Worm (Caenorhabditis elegans) whole organism, L2 larva: ENCODE measurements around the gene C02D5.2.

Experiments
- C34F6.9 ChIP-seq: fragments of 150-350 bp; optimal IDR thresholded peaks from 2 replicates; lab custom pipeline; 2014; ENCODE audit warnings: missing biosample characterization, missing genetic modification characterization
- F13H6.1 ChIP-seq: sonication (generic microtip); optimal IDR thresholded peaks from 2 replicates; lab custom pipeline; 2016; ENCODE audit warnings: missing genetic modification characterization, missing compliant biosample characterization
- Y55F3AM.14 ChIP-seq: fragments of 200-800 bp; sonication (Bioruptor generic); optimal IDR thresholded peaks from 2 replicates; lab custom pipeline; 2018; ENCODE audit warnings: mild to moderate bottlenecking, missing genetic modification characterization, missing compliant biosample characterization
- alr-1 ChIP-seq: fragments of 150-350 bp; optimal IDR thresholded peaks from 2 replicates; lab custom pipeline; 2014; ENCODE audit warnings: missing biosample characterization, missing genetic modification characterization
- ama-1 ChIP-seq: fragments of 150-350 bp; optimal IDR thresholded peaks from 2 replicates; lab custom pipeline; 2018; ENCODE audit warnings: inconsistent platforms
- blmp-1 ChIP-seq: sonication (generic microtip); optimal IDR thresholded peaks from 2 replicates; lab custom pipeline; 2017; ENCODE audit warnings: missing genetic modification characterization, mild to moderate bottlenecking, missing compliant biosample characterization, antibody characterized with exemption, moderate library complexity; ENCODE audit not compliant: insufficient read depth
- ceh-82 ChIP-seq: fragments of 150-350 bp; optimal IDR thresholded peaks from 2 replicates; lab custom pipeline; 2014; ENCODE audit warnings: missing biosample characterization, missing genetic modification characterization
- dmd-4 ChIP-seq: sonication (generic microtip); optimal IDR thresholded peaks from 2 replicates; lab custom pipeline; 2017; ENCODE audit warnings: missing biosample characterization, missing genetic modification characterization
- egl-27 ChIP-seq: sonication (generic microtip); optimal IDR thresholded peaks from 3 replicates; lab custom pipeline; 2017; ENCODE audit warnings: missing biosample characterization, missing genetic modification reagents, missing genetic modification characterization
- elt-1 ChIP-seq: fragments of 150-350 bp; optimal IDR thresholded peaks from 2 replicates; lab custom pipeline; 2014; ENCODE audit warnings: missing biosample characterization, missing genetic modification characterization
- fos-1 ChIP-seq: fragments of 150-350 bp; optimal IDR thresholded peaks from 2 replicates; lab custom pipeline; 2014; ENCODE audit warnings: missing biosample characterization, missing genetic modification characterization
- gmeb-1 ChIP-seq: fragments of 150-350 bp; optimal IDR thresholded peaks from 2 replicates; lab custom pipeline; 2014; ENCODE audit warnings: missing biosample characterization, missing genetic modification characterization
- lin-11 ChIP-seq: fragments of 150-350 bp; sonication (generic microtip); optimal IDR thresholded peaks from 2 replicates; lab custom pipeline; 2014; ENCODE audit warnings: missing biosample characterization, missing genetic modification characterization, inconsistent platforms, mixed read lengths
- lin-13 ChIP-seq: fragments of 150-350 bp; optimal IDR thresholded peaks from 2 replicates; lab custom pipeline; 2014; ENCODE audit warnings: missing biosample characterization, missing genetic modification reagents, missing genetic modification characterization
- lin-39 ChIP-seq: fragments of 150-350 bp; optimal IDR thresholded peaks from 2 replicates; lab custom pipeline; 2014; ENCODE audit warnings: missing biosample characterization, missing genetic modification reagents, missing genetic modification characterization
- lsy-2 ChIP-seq, 2 experiments: fragments of 150-350 bp in 1 of 2; sonication (generic microtip) in 1 of 2; optimal IDR thresholded peaks; 2 replicates each; lab custom pipeline; 2014 to 2017; ENCODE audit warnings: missing biosample characterization in 2 of 2, missing genetic modification characterization in 2 of 2
- mbf-1 ChIP-seq: sonication (generic microtip); optimal IDR thresholded peaks from 2 replicates; lab custom pipeline; 2017; ENCODE audit warnings: missing biosample characterization, missing genetic modification characterization
- mdl-1 ChIP-seq, 2 experiments: fragments of 150-350 bp in 1 of 2; sonication (generic microtip) in 1 of 2; optimal IDR thresholded peaks; 2 replicates each; lab custom pipeline; 2017; ENCODE audit warnings: missing biosample characterization in 2 of 2, missing genetic modification characterization in 2 of 2
- nhr-10 ChIP-seq: sonication (generic microtip); optimal IDR thresholded peaks from 2 replicates; lab custom pipeline; 2017; ENCODE audit warnings: missing biosample characterization, missing genetic modification characterization
- nhr-129 ChIP-seq: fragments of 150-350 bp; optimal IDR thresholded peaks from 2 replicates; lab custom pipeline; 2014; ENCODE audit warnings: missing biosample characterization, missing genetic modification characterization
- nhr-23 ChIP-seq: fragments of 150-350 bp; optimal IDR thresholded peaks from 2 replicates; lab custom pipeline; 2014; ENCODE audit warnings: missing biosample characterization, missing genetic modification reagents, missing genetic modification characterization
- nhr-237 ChIP-seq: fragments of 150-350 bp; optimal IDR thresholded peaks from 2 replicates; lab custom pipeline; 2014; ENCODE audit warnings: missing biosample characterization, missing genetic modification characterization
- nhr-25 ChIP-seq: fragments of 150-350 bp; sonication (generic microtip); optimal IDR thresholded peaks from 3 replicates; lab custom pipeline; 2014; ENCODE audit warnings: missing biosample characterization, missing genetic modification characterization
- nhr-6 ChIP-seq: fragments of 150-350 bp; optimal IDR thresholded peaks from 2 replicates; lab custom pipeline; 2014; ENCODE audit warnings: missing biosample characterization, missing genetic modification characterization
- peb-1 ChIP-seq: fragments of 150-350 bp; optimal IDR thresholded peaks from 2 replicates; lab custom pipeline; 2014; ENCODE audit warnings: missing biosample characterization, missing genetic modification characterization
- sem-4 ChIP-seq: fragments of 150-350 bp; optimal IDR thresholded peaks from 2 replicates; lab custom pipeline; 2014; ENCODE audit warnings: missing biosample characterization, missing genetic modification reagents, missing genetic modification characterization
- sma-3 ChIP-seq: sonication (generic microtip); optimal IDR thresholded peaks from 2 replicates; lab custom pipeline; 2016; ENCODE audit warnings: missing genetic modification reagents, missing genetic modification characterization, missing compliant biosample characterization
- sma-9 ChIP-seq, 2 experiments: fragments of 150-350 bp in 1 of 2; sonication (generic microtip) in 1 of 2; optimal IDR thresholded peaks; 2 replicates each; lab custom pipeline; 2014 to 2016; ENCODE audit warnings: missing genetic modification characterization in 2 of 2, mild to moderate bottlenecking in 1 of 2, missing biosample characterization in 1 of 2, missing compliant biosample characterization in 1 of 2, missing genetic modification reagents in 1 of 2, moderate library complexity in 1 of 2
- snpc-4 ChIP-seq: fragments of 150-350 bp; optimal IDR thresholded peaks from 2 replicates; lab custom pipeline; 2014; ENCODE audit warnings: missing biosample characterization, missing genetic modification characterization
- unc-39 ChIP-seq: fragments of 150-350 bp; optimal IDR thresholded peaks from 2 replicates; lab custom pipeline; 2014; ENCODE audit warnings: missing biosample characterization, missing genetic modification characterization
- unc-55 ChIP-seq: fragments of 150-350 bp; sonication (generic microtip); optimal IDR thresholded peaks from 3 replicates; lab custom pipeline; 2014; ENCODE audit warnings: missing biosample characterization, missing genetic modification reagents, missing genetic modification characterization
- unc-62 ChIP-seq: fragments of 150-350 bp; optimal IDR thresholded peaks from 2 replicates; lab custom pipeline; 2014; ENCODE audit warnings: missing biosample characterization, missing genetic modification reagents, missing genetic modification characterization
- ztf-1 ChIP-seq: fragments of 200-800 bp; sonication (Bioruptor generic); conservative IDR thresholded peaks from 2 replicates; pipeline ENCODE4 v1.3.6; 2022; ENCODE audit warnings: missing genetic modification characterization, missing compliant biosample characterization
- ztf-11 ChIP-seq: sonication (generic microtip); optimal IDR thresholded peaks from 2 replicates; lab custom pipeline; 2017; ENCODE audit warnings: missing biosample characterization, missing genetic modification characterization
- ztf-4 ChIP-seq: fragments of 150-350 bp; optimal IDR thresholded peaks from 2 replicates; lab custom pipeline; 2014; ENCODE audit warnings: missing biosample characterization, missing genetic modification characterization

C02D5.2 gene

ce11 chrIII:8560398-8560797, 3.3 kb downstream of the C02D5.2 start:
- TF ChIP-seq C34F6.9 (no peak), peb-1 (tag; lab: Kevin White, UChicago) (no peak), ztf-1 (GFP tag; lab: Robert Waterston, UW) (no peak), sma-9 (GFP tag; optimal IDR thresholded peaks at IDR 0.05; lab: Kevin White, UChicago) (no peak), sma-9 (tag; optimal IDR thresholded peaks at IDR 0.05; lab: Kevin White, UChicago) (no peak), mdl-1 (tag; optimal IDR thresholded peaks at IDR 0.05; lab: Kevin White, UChicago) (no peak), lin-11 (tag; lab: Kevin White, UChicago) (no peak), lsy-2 (tag; optimal IDR thresholded peaks at IDR 0.05; lab: Kevin White, UChicago) (no peak), Y55F3AM.14 (GFP tag; lab: Kevin White, UChicago) (no peak), unc-55 (no peak), nhr-6 (tag; lab: Kevin White, UChicago) (no peak), snpc-4 (tag; lab: Kevin White, UChicago) (no peak), nhr-237 (tag; lab: Kevin White, UChicago) (no peak), unc-39 (tag; lab: Kevin White, UChicago) (no peak), nhr-10 (tag; lab: Kevin White, UChicago) (no peak), unc-62 (GFP tag; lab: Kevin White, UChicago) (no peak), nhr-23 (no peak), F13H6.1 (no peak)
- TF ChIP-seq, all 48 proteins: peak for 0

ce11 chrIII:8560836-8561235, 3.7 kb downstream of the C02D5.2 start, which contains the start of gene acdh-6:
Gene acdh-6 (plus strand): TSS chrIII:8561136.
- no peak for TF ChIP-seq ztf-4 (tag; lab: Kevin White, UChicago)
- no peak for TF ChIP-seq mbf-1 (tag; lab: Kevin White, UChicago)
- no peak for TF ChIP-seq nhr-25
- TF ChIP-seq sma-3: no peak

- TF ChIP-seq ztf-4 (tag; lab: Kevin White, UChicago) (no peak), blmp-1 (tag; lab: Kevin White, UChicago) (no peak), fos-1 (tag; lab: Kevin White, UChicago) (no peak), sem-4 (tag; lab: Kevin White, UChicago) (no peak), Y55F3AM.14 (GFP tag; lab: Kevin White, UChicago) (no peak), nhr-23 (no peak), ztf-1 (GFP tag; lab: Robert Waterston, UW) (no peak), nhr-6 (tag; lab: Kevin White, UChicago) (no peak), ztf-11 (tag; lab: Kevin White, UChicago) (no peak), ama-1 (lab: Kevin White, UChicago) (no peak), peb-1 (tag; lab: Kevin White, UChicago) (no peak), F13H6.1 (no peak), lin-39 (tag; lab: Kevin White, UChicago) (no peak), alr-1 (no peak), lin-13 (GFP tag; lab: Kevin White, UChicago) (no peak), nhr-129 (tag; lab: Kevin White, UChicago) (no peak), elt-1 (tag; lab: Kevin White, UChicago) (no peak), unc-55 (no peak), dmd-4 (no peak)
- TF ChIP-seq, all 48 proteins: peak for 0
These were observed 7.2 kb downstream of the C02D5.2 start for ce11 chrIII:8564372-8564771.

ce11 chrIII:8570289-8570688, 13.2 kb downstream of the C02D5.2 start:
- TF ChIP-seq lin-39 (tag; lab: Kevin White, UChicago) (no peak), egl-27 (no peak), nhr-237 (tag; lab: Kevin White, UChicago) (no peak), gmeb-1 (no peak), ztf-11 (tag; lab: Kevin White, UChicago) (no peak), ceh-82 (tag; lab: Kevin White, UChicago) (no peak), sma-9 (GFP tag; optimal IDR thresholded peaks at IDR 0.05; lab: Kevin White, UChicago) (no peak), sma-9 (tag; optimal IDR thresholded peaks at IDR 0.05; lab: Kevin White, UChicago) (no peak), lin-11 (tag; lab: Kevin White, UChicago) (no peak), Y55F3AM.14 (GFP tag; lab: Kevin White, UChicago) (no peak)
